Worm (Caenorhabditis elegans): Measurements from ENCODE around the gene ucp-4.

- TF ChIP-seq blmp-1 (tag; optimal IDR thresholded peaks at IDR 0.05; ENCODE audit: insufficient read depth): no peak
- no peak for TF ChIP-seq aly-2 (tag; optimal IDR thresholded peaks at IDR 0.05)
- no peak for TF ChIP-seq C34F6.9 (tag; optimal IDR thresholded peaks at IDR 0.05)
- TF ChIP-seq nhr-11 (tag; optimal IDR thresholded peaks at IDR 0.05): no peak
- TF ChIP-seq lin-39 (tag; optimal IDR thresholded peaks at IDR 0.05): no peak
- TF ChIP-seq dmd-4 (tag; optimal IDR thresholded peaks at IDR 0.05): no peak
- no peak for TF ChIP-seq egl-27 (tag; optimal IDR thresholded peaks at IDR 0.05)
- TF ChIP-seq elt-3 (tag; optimal IDR thresholded peaks at IDR 0.05): no peak
- no peak for TF ChIP-seq nhr-237 (tag; optimal IDR thresholded peaks at IDR 0.05)
- no peak for TF ChIP-seq nhr-77 (tag; optimal IDR thresholded peaks at IDR 0.05)
- no peak for TF ChIP-seq ama-1 (optimal IDR thresholded peaks at IDR 0.05)
- TF ChIP-seq ztf-4 (tag; optimal IDR thresholded peaks at IDR 0.05): no peak
These were observed 25.6 kb downstream of the ucp-4 start, which contains the start of gene gpa-3 for ce11 chrV:9359674-9360073.

All from whole organism, L2 larva.